Worm (Caenorhabditis elegans) whole organism, young adult: ENCODE data around the gene F55C9.3.

Source experiments
- C17E4.6 ChIP-seq: fragments of 200-800 bp; sonication (Bioruptor generic); IDR thresholded peaks from 2 replicates; pipeline ENCODE4 v1.3.6; 2022; ENCODE audit warnings: missing genetic modification reagents, missing genetic modification characterization, missing compliant biosample characterization
- F37B4.10 ChIP-seq: fragments of 200-800 bp; sonication (Bioruptor generic); IDR thresholded peaks from 2 replicates; pipeline ENCODE4 v1.3.6; 2022; ENCODE audit warnings: missing genetic modification characterization, missing compliant biosample characterization
- F52B5.7 ChIP-seq: sonication (generic microtip); optimal IDR thresholded peaks from 2 replicates; lab custom pipeline; 2016; ENCODE audit warnings: mild to moderate bottlenecking, missing genetic modification characterization, missing compliant biosample characterization
- ceh-58 ChIP-seq: fragments of 200-800 bp; sonication (Bioruptor generic); IDR thresholded peaks from 2 replicates; pipeline ENCODE4 v1.3.6; 2022; ENCODE audit warnings: missing genetic modification characterization, missing compliant biosample characterization
- let-526 ChIP-seq: fragments of 200-800 bp; sonication (Bioruptor generic); IDR thresholded peaks from 2 replicates; pipeline ENCODE4 v1.3.6; 2022; ENCODE audit warnings: missing genetic modification reagents, missing genetic modification characterization, missing compliant biosample characterization
- nhr-120 ChIP-seq: fragments of 200-800 bp; sonication (Bioruptor generic); IDR thresholded peaks from 2 replicates; pipeline ENCODE4 v1.3.6; 2022; ENCODE audit warnings: missing genetic modification characterization, missing compliant biosample characterization
- pha-4 ChIP-seq: fragments of 150-350 bp; sonication (generic microtip); optimal IDR thresholded peaks from 2 replicates; lab custom pipeline; 2014; ENCODE audit warnings: missing biosample characterization, missing genetic modification reagents, missing genetic modification characterization
- snpc-4 ChIP-seq, 5 experiments: fragments of 150-350 bp in 1 of 5; sonication (generic microtip) in 4 of 5; optimal IDR thresholded peaks; 2 replicates each; lab custom pipeline; 2014 to 2018; ENCODE audit warnings: missing genetic modification characterization in 5 of 5, missing biosample characterization in 3 of 5, antibody characterized with exemption in 2 of 5, mild to moderate bottlenecking in 2 of 5, missing compliant biosample characterization in 2 of 5, missing genotype in 2 of 5, moderate library complexity in 2 of 5, missing genetic modification reagents in 1 of 5
- unc-62 ChIP-seq: fragments of 150-350 bp; optimal IDR thresholded peaks from 2 replicates; lab custom pipeline; 2014; ENCODE audit warnings: missing biosample characterization, missing genetic modification reagents, missing genetic modification characterization

ce11 chrV:19285921-19286320 is 2.1 kb downstream of the F55C9.3 start:
- TF ChIP-seq pha-4 (no peak), let-526 (GFP tag; lab: Robert Waterston, UW) (no peak), nhr-120 (no peak), unc-62 (no peak), C17E4.6 (GFP tag; lab: Robert Waterston, UW) (no peak), F37B4.10 (no peak), F52B5.7 (tag; lab: Kevin White, UChicago) (no peak), ceh-58 (GFP tag; lab: Robert Waterston, UW) (no peak), snpc-4 (GFP tag; optimal IDR thresholded peaks at IDR 0.05; lab: Kevin White, UChicago) (no peak), snpc-4 (tag; optimal IDR thresholded peaks at IDR 0.05; lab: Kevin White, UChicago) (no peak)
